Fruit fly (Drosophila melanogaster) whole organism, embryonic: ENCODE data around the gene Atat.

Experiments
- Abd-B ChIP-seq: fragments of 200-800 bp; sonication (Bioruptor generic); optimal IDR thresholded peaks from 2 replicates; lab custom pipeline; 2018; ENCODE audit warnings: missing biosample characterization, mild to moderate bottlenecking, missing genetic modification characterization, moderate library complexity
- Atf-2 ChIP-seq: fragments of 200-800 bp; sonication (Bioruptor generic); optimal IDR thresholded peaks from 2 replicates; lab custom pipeline; 2016; ENCODE audit warnings: missing biosample characterization, missing genetic modification characterization
- Bgb ChIP-seq: fragments of 200-800 bp; sonication (Bioruptor generic); IDR thresholded peaks from 2 replicates; pipeline ENCODE4 v1.3.6; 2022; ENCODE audit warnings: missing biosample characterization, missing genetic modification characterization; ENCODE audit not compliant: partially characterized antibody
- CG10979 ChIP-seq: fragments of 200-800 bp; sonication (Bioruptor generic); optimal IDR thresholded peaks from 2 replicates; lab custom pipeline; 2018; ENCODE audit warnings: missing biosample characterization, mild to moderate bottlenecking, missing genetic modification characterization, moderate library complexity
- CG11398 ChIP-seq: fragments of 200-800 bp; sonication (Bioruptor generic); optimal IDR thresholded peaks from 2 replicates; lab custom pipeline; 2016; ENCODE audit warnings: missing biosample characterization, missing genetic modification characterization
- CG12391 ChIP-seq: fragments of 200-800 bp; sonication (Bioruptor generic); optimal IDR thresholded peaks from 3 replicates; lab custom pipeline; 2018; ENCODE audit warnings: missing biosample characterization, mild to moderate bottlenecking, missing genetic modification characterization, moderate library complexity
- CG13424 ChIP-seq: fragments of 200-800 bp; sonication (Bioruptor generic); optimal IDR thresholded peaks from 2 replicates; lab custom pipeline; 2019; ENCODE audit warnings: missing biosample characterization, mild to moderate bottlenecking, missing genetic modification characterization, moderate library complexity
- CG13624 ChIP-seq: fragments of 200-800 bp; sonication (Bioruptor generic); optimal IDR thresholded peaks from 2 replicates; lab custom pipeline; 2016; ENCODE audit warnings: missing biosample characterization, missing genetic modification characterization
- CG14441 ChIP-seq: fragments of 200-800 bp; sonication (Bioruptor generic); IDR thresholded peaks from 2 replicates; pipeline ENCODE4 v1.3.6; 2022; ENCODE audit warnings: missing biosample characterization, missing genetic modification characterization
- CG14710 ChIP-seq: fragments of 200-800 bp; sonication (Bioruptor generic); optimal IDR thresholded peaks from 3 replicates; lab custom pipeline; 2019; ENCODE audit warnings: missing biosample characterization, mild to moderate bottlenecking, missing genetic modification characterization, moderate library complexity
- CG1603 ChIP-seq: fragments of 200-800 bp; sonication (Bioruptor generic); optimal IDR thresholded peaks from 2 replicates; lab custom pipeline; 2019; ENCODE audit warnings: missing biosample characterization, mild to moderate bottlenecking, missing genetic modification characterization, moderate library complexity
- CG18476 ChIP-seq: fragments of 200-800 bp; sonication (Bioruptor generic); optimal IDR thresholded peaks from 2 replicates; lab custom pipeline; 2016; ENCODE audit warnings: missing biosample characterization, mild to moderate bottlenecking, missing genetic modification characterization
- CG2120 ChIP-seq: fragments of 200-800 bp; sonication (Bioruptor generic); optimal IDR thresholded peaks from 3 replicates; lab custom pipeline; 2016; ENCODE audit warnings: missing biosample characterization, missing genetic modification characterization
- CG2875 ChIP-seq: fragments of 200-800 bp; sonication (Bioruptor generic); optimal IDR thresholded peaks from 2 replicates; lab custom pipeline; 2017; ENCODE audit warnings: missing biosample characterization, mild to moderate bottlenecking, missing genetic modification characterization, missing genetic modification reagents
- CG30403 ChIP-seq: fragments of 200-800 bp; sonication (Bioruptor generic); optimal IDR thresholded peaks from 3 replicates; lab custom pipeline; 2016; ENCODE audit warnings: missing biosample characterization, missing genetic modification characterization
- CG32767 ChIP-seq: fragments of 200-800 bp; sonication (Bioruptor generic); IDR thresholded peaks from 2 replicates; pipeline ENCODE4 v1.3.6; 2022; ENCODE audit warnings: missing biosample characterization, missing genetic modification characterization
- CG34376 ChIP-seq: fragments of 200-800 bp; sonication (Bioruptor generic); optimal IDR thresholded peaks from 2 replicates; lab custom pipeline; 2018; ENCODE audit warnings: missing biosample characterization, mild to moderate bottlenecking, missing genetic modification characterization
- CG34422 ChIP-seq: fragments of 200-800 bp; sonication (Bioruptor generic); IDR thresholded peaks from 3 replicates; pipeline ENCODE4 v1.3.6; 2022; ENCODE audit warnings: missing biosample characterization, missing genetic modification characterization
- CG7839 ChIP-seq: fragments of 200-800 bp; sonication (Bioruptor generic); optimal IDR thresholded peaks from 3 replicates; lab custom pipeline; 2018; ENCODE audit warnings: missing biosample characterization, mild to moderate bottlenecking, missing genetic modification characterization, moderate library complexity
- CG7963 ChIP-seq: fragments of 200-800 bp; sonication (Bioruptor generic); IDR thresholded peaks from 3 replicates; pipeline ENCODE4 v1.3.6; 2022; ENCODE audit warnings: missing biosample characterization, missing genetic modification characterization; ENCODE audit not compliant: partially characterized antibody
- CG9437 ChIP-seq: fragments of 200-800 bp; sonication (Bioruptor generic); optimal IDR thresholded peaks from 2 replicates; lab custom pipeline; 2018; ENCODE audit warnings: missing biosample characterization, mild to moderate bottlenecking, missing genetic modification characterization
- CHES-1-like ChIP-seq: fragments of 200-800 bp; sonication (Bioruptor generic); optimal IDR thresholded peaks from 2 replicates; lab custom pipeline; 2016; ENCODE audit warnings: missing biosample characterization, missing genetic modification characterization
- CoRest ChIP-seq: fragments of 200-800 bp; sonication (Bioruptor generic); optimal IDR thresholded peaks from 3 replicates; lab custom pipeline; 2018; ENCODE audit warnings: missing biosample characterization, mild to moderate bottlenecking, missing genetic modification characterization, moderate library complexity
- CrebB ChIP-seq: fragments of 200-800 bp; sonication (Bioruptor generic); optimal IDR thresholded peaks from 3 replicates; lab custom pipeline; 2018; ENCODE audit warnings: missing biosample characterization, mild to moderate bottlenecking, missing genetic modification characterization
- D19B ChIP-seq: fragments of 200-800 bp; sonication (Bioruptor generic); optimal IDR thresholded peaks from 2 replicates; lab custom pipeline; 2017; ENCODE audit warnings: missing biosample characterization, mild to moderate bottlenecking, missing genetic modification characterization
- Doc2 ChIP-seq: fragments of 200-800 bp; sonication (Bioruptor generic); IDR thresholded peaks from 2 replicates; pipeline ENCODE4 v1.3.6; 2022; ENCODE audit warnings: missing biosample characterization, missing genetic modification characterization
- Dp ChIP-seq: fragments of 200-800 bp; sonication (Bioruptor generic); optimal IDR thresholded peaks from 2 replicates; lab custom pipeline; 2018; ENCODE audit warnings: missing biosample characterization, mild to moderate bottlenecking, missing genetic modification characterization, moderate library complexity
- Drgx ChIP-seq: fragments of 200-800 bp; sonication (Bioruptor generic); IDR thresholded peaks from 2 replicates; pipeline ENCODE4 v1.3.6; 2022; ENCODE audit warnings: missing biosample characterization, missing genetic modification characterization
- ERR ChIP-seq: fragments of 200-800 bp; sonication (Bioruptor generic); optimal IDR thresholded peaks from 2 replicates; lab custom pipeline; 2016; ENCODE audit warnings: missing biosample characterization, missing genetic modification characterization
- Fer2 ChIP-seq: fragments of 200-800 bp; sonication (Bioruptor generic); optimal IDR thresholded peaks from 2 replicates; lab custom pipeline; 2018; ENCODE audit warnings: missing biosample characterization, mild to moderate bottlenecking, missing genetic modification characterization, moderate library complexity
- Lim3 ChIP-seq: fragments of 200-800 bp; sonication (Bioruptor generic); IDR thresholded peaks from 2 replicates; pipeline ENCODE4 v1.3.6; 2022; ENCODE audit warnings: missing biosample characterization, missing genetic modification characterization
- NC2β ChIP-seq: fragments of 200-800 bp; sonication (Bioruptor generic); optimal IDR thresholded peaks from 2 replicates; lab custom pipeline; 2016; ENCODE audit warnings: missing biosample characterization, missing genetic modification characterization
- Nf-YC ChIP-seq: fragments of 200-800 bp; optimal IDR thresholded peaks from 3 replicates; lab custom pipeline; 2019; ENCODE audit warnings: missing biosample characterization, mild to moderate bottlenecking, missing genetic modification characterization, moderate library complexity
- Opbp ChIP-seq: fragments of 200-800 bp; sonication (Bioruptor generic); IDR thresholded peaks from 3 replicates; pipeline ENCODE4 v1.3.6; 2022; ENCODE audit warnings: missing biosample characterization, missing genetic modification characterization; ENCODE audit not compliant: partially characterized antibody
- Scr ChIP-seq: fragments of 200-800 bp; sonication (Bioruptor generic); IDR thresholded peaks from 2 replicates; pipeline ENCODE4 v1.3.6; 2022; ENCODE audit warnings: missing biosample characterization, missing genetic modification characterization; ENCODE audit not compliant: partially characterized antibody
- Sin3A ChIP-seq: fragments of >200 bp; optimal IDR thresholded peaks from 2 replicates; lab custom pipeline; 2018
- Spps ChIP-seq: fragments of 200-800 bp; sonication (Bioruptor generic); optimal IDR thresholded peaks from 2 replicates; lab custom pipeline; 2018; ENCODE audit warnings: missing biosample characterization, mild to moderate bottlenecking, missing genetic modification characterization
- Trl ChIP-seq, 3 experiments: fragments of >200 bp in 2 of 3; fragments of 200-800 bp in 1 of 3; sonication (Bioruptor generic) in 1 of 3; optimal IDR thresholded peaks; 2 replicates in 1 of 3; 3 replicates in 2 of 3; lab custom pipeline; 2016 to 2017; ENCODE audit warnings: missing biosample characterization in 1 of 3, missing genetic modification characterization in 1 of 3
- cg ChIP-seq: fragments of 200-800 bp; sonication (Bioruptor generic); optimal IDR thresholded peaks from 3 replicates; lab custom pipeline; 2019; ENCODE audit warnings: missing biosample characterization, mild to moderate bottlenecking, missing genetic modification characterization, moderate library complexity
- ci ChIP-seq: fragments of 200-800 bp; sonication (Bioruptor generic); IDR thresholded peaks from 3 replicates; pipeline ENCODE4 v1.3.6; 2022; ENCODE audit warnings: missing biosample characterization, missing genetic modification characterization
- fd3F ChIP-seq: fragments of 200-800 bp; sonication (Bioruptor generic); optimal IDR thresholded peaks from 2 replicates; lab custom pipeline; 2018; ENCODE audit warnings: missing biosample characterization, mild to moderate bottlenecking, missing genetic modification characterization, moderate library complexity
- gfzf ChIP-seq: fragments of 200-800 bp; sonication (Bioruptor generic); optimal IDR thresholded peaks from 2 replicates; lab custom pipeline; 2016; ENCODE audit warnings: missing biosample characterization, mild to moderate bottlenecking, missing genetic modification characterization, moderate library complexity
- insv ChIP-seq, 2 experiments: fragments of 200-800 bp; sonication (Bioruptor generic); optimal IDR thresholded peaks; 3 replicates each; lab custom pipeline; 2016 to 2018; ENCODE audit warnings: missing biosample characterization in 2 of 2, missing genetic modification characterization in 2 of 2
- sd ChIP-seq: fragments of 200-800 bp; sonication (Bioruptor generic); optimal IDR thresholded peaks from 3 replicates; lab custom pipeline; 2018; ENCODE audit warnings: missing biosample characterization, mild to moderate bottlenecking, missing genetic modification characterization, moderate library complexity
- shn ChIP-seq: fragments of 200-800 bp; sonication (Bioruptor generic); optimal IDR thresholded peaks from 3 replicates; lab custom pipeline; 2016; ENCODE audit warnings: missing biosample characterization, missing genetic modification characterization
- sisA ChIP-seq: fragments of 200-800 bp; sonication (Bioruptor generic); IDR thresholded peaks from 2 replicates; pipeline ENCODE4 v1.3.6; 2022; ENCODE audit warnings: missing biosample characterization, missing genetic modification characterization
- sna ChIP-seq: fragments of 200-800 bp; sonication (Bioruptor generic); IDR thresholded peaks from 2 replicates; pipeline ENCODE4 v1.3.6; 2022; ENCODE audit warnings: missing biosample characterization, missing genetic modification characterization; ENCODE audit not compliant: partially characterized antibody
- tna ChIP-seq: fragments of 200-800 bp; sonication (Bioruptor generic); IDR thresholded peaks from 2 replicates; pipeline ENCODE4 v1.3.6; 2022; ENCODE audit warnings: missing biosample characterization, missing genetic modification characterization; ENCODE audit not compliant: partially characterized antibody
- trem ChIP-seq: fragments of 200-800 bp; optimal IDR thresholded peaks from 3 replicates; lab custom pipeline; 2019; ENCODE audit warnings: missing biosample characterization, mild to moderate bottlenecking, missing genetic modification characterization, moderate library complexity

The Atat gene

DNA sequence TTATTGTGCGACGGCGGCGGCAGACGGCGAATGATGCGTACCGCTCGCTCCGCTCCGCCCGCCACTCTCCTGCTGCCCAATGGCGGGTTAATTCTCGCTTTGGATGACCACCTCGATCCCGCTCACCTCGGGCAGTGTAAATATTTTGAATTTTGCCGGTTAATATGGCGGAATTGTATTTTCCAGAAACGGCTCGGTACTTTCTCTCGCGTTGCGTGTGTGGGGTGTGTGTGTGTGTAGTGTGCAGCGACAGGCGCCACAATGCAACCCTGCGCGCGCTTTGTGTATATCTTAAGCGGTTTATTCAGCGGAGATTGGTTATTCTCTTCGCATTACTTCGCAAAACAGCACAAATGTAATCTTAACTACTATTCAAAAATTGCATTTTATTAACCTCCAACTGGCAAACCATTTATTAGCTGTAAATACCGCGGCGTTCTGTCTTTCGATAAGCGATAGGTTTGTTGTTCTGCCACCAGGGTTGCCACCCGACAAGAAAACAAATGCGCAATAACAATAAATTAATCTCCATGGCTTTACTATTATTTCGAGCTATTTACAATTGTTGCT is 29.3 kb upstream of the Atat start, which contains the start of the genes phol and CG3552 (continued):
- TF ChIP-seq Drgx (no peak), Trl (optimal IDR thresholded peaks at IDR 0.05; lab: Kevin White, UChicago) (peak in 1 of 2 experiments; percentile 10), Trl (GFP tag; optimal IDR thresholded peaks at IDR 0.05; lab: Kevin White, UChicago) (no peak), CG18476 (GFP tag; lab: Kevin White, UChicago) (no peak), CrebB (no peak), CG32767 (GFP tag; lab: Robert Waterston, UW) (peak; percentile 78), Opbp (0 out of 3 replicates have a peak, but pooled peaks have one; percentile 38), Doc2 (no peak), Atf-2 (GFP tag; lab: Kevin White, UChicago) (peak; percentile 4), CG11398 (no peak), sisA (GFP tag; lab: Robert Waterston, UW) (no peak), CG12391 (tag; lab: Kevin White, UChicago) (peak; percentile 34), insv (GFP tag; optimal IDR thresholded peaks at IDR 0.05; lab: Kevin White, UChicago) (peak in 1 of 2 experiments; percentile 17), D19B (GFP tag; lab: Kevin White, UChicago) (no peak), Nf-YC (peak; percentile 43), CG34422 (peak; percentile 81), NC2β (GFP tag; lab: Kevin White, UChicago) (peak; percentile 6), ci (peak; percentile 30; the same call in 1 of the 3 replicates), Scr (GFP tag; lab: Robert Waterston, UW) (peak; percentile 57), CG14441 (GFP tag; lab: Robert Waterston, UW) (no peak), CG30403 (GFP tag; lab: Kevin White, UChicago) (peak; percentile 8), CG2875 (no peak), CG34376 (GFP tag; lab: Kevin White, UChicago) (peak; percentile 5), tna (GFP tag; lab: Robert Waterston, UW) (no peak), CG10979 (tag; lab: Kevin White, UChicago) (peak; percentile 7), CG7839 (tag; lab: Kevin White, UChicago) (no peak), shn (GFP tag; lab: Kevin White, UChicago) (peak; percentile 21), cg (GFP tag; lab: Kevin White, UChicago) (peak; percentile 85), ERR (GFP tag; lab: Kevin White, UChicago) (no peak), CG14710 (tag; lab: Kevin White, UChicago) (peak; percentile 46), trem (tag; lab: Kevin White, UChicago) (peak; percentile 63), Dp (GFP tag; lab: Kevin White, UChicago) (peak; percentile 48), CHES-1-like (GFP tag; lab: Kevin White, UChicago) (peak; percentile 17), fd3F (no peak), CG13624 (GFP tag; lab: Kevin White, UChicago) (peak; percentile 88), CG9437 (GFP tag; lab: Kevin White, UChicago) (peak; percentile 29), gfzf (GFP tag; lab: Kevin White, UChicago) (peak; percentile 51), Fer2 (no peak), CG7963 (GFP tag; lab: Robert Waterston, UW) (no peak), sd (tag; lab: Kevin White, UChicago) (peak; percentile 51), Lim3 (GFP tag; lab: Robert Waterston, UW) (no peak), Abd-B (GFP tag; lab: Kevin White, UChicago) (peak; percentile 18), CG1603 (tag; lab: Kevin White, UChicago) (peak; percentile 73), Bgb (peak; percentile 30; the same call in 1 of the 2 replicates), CG2120 (GFP tag; lab: Kevin White, UChicago) (peak; percentile 40), sna (GFP tag; lab: Robert Waterston, UW) (peak; percentile 66; the same call in 1 of the 2 replicates), CG13424 (tag; lab: Kevin White, UChicago) (peak; percentile 10), Sin3A (lab: Kevin White, UChicago) (peak; percentile 84), CoRest (tag; lab: Kevin White, UChicago) (peak; percentile 24), Spps (tag; lab: Kevin White, UChicago) (no peak)
